Fruit fly (Drosophila melanogaster) whole organism, embryonic: ENCODE results near the gene CheA75a.
A peak's percentile ranks its signal among the peaks of the same experiment; 100 is the strongest.

Source experiments
- Atf-2 ChIP-seq: fragments of 200-800 bp; sonication (Bioruptor generic); optimal IDR thresholded peaks from 2 replicates; lab custom pipeline; 2016; ENCODE audit warnings: missing biosample characterization, missing genetic modification characterization
- Atf6 ChIP-seq: fragments of 200-800 bp; sonication (Bioruptor generic); IDR thresholded peaks from 2 replicates; pipeline ENCODE4 v1.3.6; 2022; ENCODE audit warnings: missing biosample characterization, missing genetic modification characterization
- CG11696 ChIP-seq: fragments of 200-800 bp; sonication (Bioruptor generic); IDR thresholded peaks from 2 replicates; pipeline ENCODE4 v1.3.6; 2022; ENCODE audit warnings: missing biosample characterization, missing genetic modification characterization
- CG1233 ChIP-seq: fragments of 200-800 bp; sonication (Bioruptor generic); optimal IDR thresholded peaks from 4 replicates; lab custom pipeline; 2018; ENCODE audit warnings: missing biosample characterization, mild to moderate bottlenecking, missing genetic modification characterization
- CG12391 ChIP-seq: fragments of 200-800 bp; sonication (Bioruptor generic); optimal IDR thresholded peaks from 3 replicates; lab custom pipeline; 2018; ENCODE audit warnings: missing biosample characterization, mild to moderate bottlenecking, missing genetic modification characterization, moderate library complexity
- CG12769 ChIP-seq: fragments of 200-800 bp; sonication (Bioruptor generic); optimal IDR thresholded peaks from 2 replicates; lab custom pipeline; 2019; ENCODE audit warnings: missing biosample characterization, mild to moderate bottlenecking, missing genetic modification characterization, moderate library complexity
- CG13296 ChIP-seq: fragments of 200-800 bp; sonication (Bioruptor generic); optimal IDR thresholded peaks from 3 replicates; lab custom pipeline; 2018; ENCODE audit warnings: missing biosample characterization, mild to moderate bottlenecking, missing genetic modification characterization
- CG13894 ChIP-seq: fragments of 200-800 bp; sonication (Bioruptor generic); optimal IDR thresholded peaks from 3 replicates; lab custom pipeline; 2018; ENCODE audit warnings: missing biosample characterization, mild to moderate bottlenecking, missing genetic modification characterization, moderate library complexity
- CG1602 ChIP-seq: fragments of 200-800 bp; sonication (Bioruptor generic); optimal IDR thresholded peaks from 3 replicates; lab custom pipeline; 2016; ENCODE audit warnings: missing biosample characterization, missing genetic modification characterization
- CG3065 ChIP-seq: fragments of 200-800 bp; sonication (Bioruptor generic); optimal IDR thresholded peaks from 2 replicates; lab custom pipeline; 2016; ENCODE audit warnings: missing biosample characterization, missing genetic modification characterization
- CG3995 ChIP-seq: fragments of 200-800 bp; sonication (Bioruptor generic); optimal IDR thresholded peaks from 3 replicates; lab custom pipeline; 2016; ENCODE audit warnings: missing biosample characterization, missing genetic modification characterization
- CG4360 ChIP-seq: fragments of 200-800 bp; sonication (Bioruptor generic); IDR thresholded peaks from 2 replicates; pipeline ENCODE4 v1.3.6; 2022; ENCODE audit warnings: missing biosample characterization, missing genetic modification characterization
- CG9437 ChIP-seq: fragments of 200-800 bp; sonication (Bioruptor generic); optimal IDR thresholded peaks from 2 replicates; lab custom pipeline; 2018; ENCODE audit warnings: missing biosample characterization, mild to moderate bottlenecking, missing genetic modification characterization
- Dad ChIP-seq: fragments of 200-800 bp; sonication (Bioruptor generic); optimal IDR thresholded peaks from 3 replicates; lab custom pipeline; 2016; ENCODE audit warnings: missing biosample characterization, missing genetic modification characterization
- Deaf1 ChIP-seq: fragments of 200-800 bp; optimal IDR thresholded peaks from 3 replicates; lab custom pipeline; 2019; ENCODE audit warnings: missing biosample characterization, mild to moderate bottlenecking, missing genetic modification characterization, moderate library complexity
- Doc3 ChIP-seq: fragments of 200-800 bp; sonication (Bioruptor generic); IDR thresholded peaks from 3 replicates; pipeline ENCODE4 v1.3.6; 2022; ENCODE audit warnings: missing biosample characterization, missing genetic modification characterization; ENCODE audit not compliant: partially characterized antibody
- Dref ChIP-seq: fragments of 200-800 bp; sonication (Bioruptor generic); IDR thresholded peaks from 2 replicates; pipeline ENCODE4 v1.3.6; 2022; ENCODE audit warnings: missing biosample characterization, missing genetic modification characterization
- Eip74EF ChIP-seq, 2 experiments: fragments of 200-800 bp in 1 of 2; fragments of >200 bp in 1 of 2; sonication (Bioruptor generic) in 1 of 2; optimal IDR thresholded peaks; 2 replicates each; lab custom pipeline; 2017 to 2019; ENCODE audit warnings: missing biosample characterization in 2 of 2, missing genetic modification characterization in 2 of 2, mild to moderate bottlenecking in 1 of 2, moderate library complexity in 1 of 2
- Fer1 ChIP-seq: fragments of 200-800 bp; sonication (Bioruptor generic); optimal IDR thresholded peaks from 2 replicates; lab custom pipeline; 2017; ENCODE audit warnings: missing biosample characterization, mild to moderate bottlenecking, missing genetic modification characterization
- Gug ChIP-seq: fragments of 200-800 bp; sonication (Bioruptor generic); IDR thresholded peaks from 4 replicates; pipeline ENCODE4 v1.3.6; 2022; ENCODE audit warnings: missing biosample characterization, missing genetic modification characterization
- HLH3B ChIP-seq: fragments of 200-800 bp; sonication (Bioruptor generic); IDR thresholded peaks from 2 replicates; pipeline ENCODE4 v1.3.6; 2022; ENCODE audit warnings: missing biosample characterization, missing genetic modification characterization
- HLHmδ ChIP-seq: fragments of 200-800 bp; sonication (Bioruptor generic); optimal IDR thresholded peaks from 2 replicates; lab custom pipeline; 2018; ENCODE audit warnings: missing biosample characterization, mild to moderate bottlenecking, missing genetic modification characterization, moderate library complexity
- Med ChIP-seq: fragments of 200-800 bp; sonication (Bioruptor generic); peaks from one replicate; lab custom pipeline; 2016; ENCODE audit warnings: missing biosample characterization, missing genetic modification characterization, mild to moderate bottlenecking, inconsistent platforms, moderate library complexity
- Meics ChIP-seq: fragments of 200-800 bp; sonication (Bioruptor generic); optimal IDR thresholded peaks from 2 replicates; lab custom pipeline; 2017; ENCODE audit warnings: missing biosample characterization, mild to moderate bottlenecking, missing genetic modification characterization
- Neu2 ChIP-seq: fragments of 200-800 bp; sonication (Bioruptor generic); optimal IDR thresholded peaks from 3 replicates; lab custom pipeline; 2016; ENCODE audit warnings: missing biosample characterization, missing genetic modification characterization, borderline replicate concordance
- Optix ChIP-seq: fragments of 200-800 bp; sonication (Bioruptor generic); IDR thresholded peaks from 3 replicates; pipeline ENCODE4 v1.3.6; 2022; ENCODE audit warnings: missing biosample characterization, missing genetic modification characterization
- Sox100B ChIP-seq: fragments of 200-800 bp; sonication (Bioruptor generic); optimal IDR thresholded peaks from 3 replicates; lab custom pipeline; 2018; ENCODE audit warnings: missing biosample characterization, mild to moderate bottlenecking, missing genetic modification characterization
- Stat92E ChIP-seq, 3 experiments: fragments of >200 bp in 2 of 3; fragments of 200-800 bp in 1 of 3; sonication (Bioruptor generic) in 1 of 3; optimal IDR thresholded peaks; 2 replicates each; lab custom pipeline; 2017 to 2019; ENCODE audit warnings: missing biosample characterization in 3 of 3, missing genetic modification characterization in 3 of 3, mild to moderate bottlenecking in 1 of 3, moderate library complexity in 1 of 3
- al ChIP-seq: fragments of 200-800 bp; sonication (Bioruptor generic); IDR thresholded peaks from 2 replicates; pipeline ENCODE4 v1.3.6; 2022; ENCODE audit warnings: missing biosample characterization, missing genetic modification characterization
- chm ChIP-seq: fragments of 200-800 bp; sonication (Bioruptor generic); IDR thresholded peaks from 2 replicates; pipeline ENCODE4 v1.3.6; 2022; ENCODE audit warnings: missing biosample characterization, missing genetic modification characterization
- ci ChIP-seq: fragments of 200-800 bp; sonication (Bioruptor generic); IDR thresholded peaks from 3 replicates; pipeline ENCODE4 v1.3.6; 2022; ENCODE audit warnings: missing biosample characterization, missing genetic modification characterization
- da ChIP-seq: fragments of 200-800 bp; sonication (Bioruptor generic); optimal IDR thresholded peaks from 2 replicates; lab custom pipeline; 2016; ENCODE audit warnings: missing biosample characterization, missing genetic modification characterization
- dati ChIP-seq: fragments of 200-800 bp; sonication (Bioruptor generic); IDR thresholded peaks from 2 replicates; pipeline ENCODE4 v1.3.6; 2022; ENCODE audit warnings: missing biosample characterization, missing genetic modification characterization
- fd64A ChIP-seq: fragments of 200-800 bp; sonication (Bioruptor generic); optimal IDR thresholded peaks from 3 replicates; lab custom pipeline; 2018; ENCODE audit warnings: missing biosample characterization, mild to moderate bottlenecking, missing genetic modification characterization
- fu2 ChIP-seq: fragments of 200-800 bp; sonication (Bioruptor generic); optimal IDR thresholded peaks from 2 replicates; lab custom pipeline; 2016; ENCODE audit warnings: missing biosample characterization, missing genetic modification characterization
- maf-S ChIP-seq: fragments of 200-800 bp; sonication (Bioruptor generic); optimal IDR thresholded peaks from 2 replicates; lab custom pipeline; 2016; ENCODE audit warnings: missing biosample characterization, missing genetic modification characterization
- nom ChIP-seq: fragments of 200-800 bp; sonication (Bioruptor generic); optimal IDR thresholded peaks from 2 replicates; lab custom pipeline; 2017; ENCODE audit warnings: missing biosample characterization, missing genetic modification characterization, mild to moderate bottlenecking, moderate library complexity, missing genetic modification reagents
- pfk ChIP-seq: fragments of 200-800 bp; sonication (Bioruptor generic); optimal IDR thresholded peaks from 2 replicates; lab custom pipeline; 2018; ENCODE audit warnings: missing biosample characterization, mild to moderate bottlenecking, missing genetic modification characterization, moderate library complexity
- pita ChIP-seq: fragments of 200-800 bp; sonication (Bioruptor generic); optimal IDR thresholded peaks from 2 replicates; lab custom pipeline; 2017; ENCODE audit warnings: missing biosample characterization, mild to moderate bottlenecking, missing genetic modification characterization
- pros ChIP-seq: fragments of 200-800 bp; sonication (Bioruptor generic); optimal IDR thresholded peaks from 3 replicates; lab custom pipeline; 2019; ENCODE audit warnings: missing biosample characterization, mild to moderate bottlenecking, missing genetic modification characterization, moderate library complexity
- pzg ChIP-seq: fragments of 200-800 bp; sonication (Bioruptor generic); optimal IDR thresholded peaks from 3 replicates; lab custom pipeline; 2018; ENCODE audit warnings: missing biosample characterization, mild to moderate bottlenecking, missing genetic modification characterization, moderate library complexity
- repo ChIP-seq: fragments of 200-800 bp; sonication (Bioruptor generic); optimal IDR thresholded peaks from 2 replicates; lab custom pipeline; 2016; ENCODE audit warnings: missing biosample characterization, missing genetic modification characterization
- rib ChIP-seq: fragments of 200-800 bp; sonication (Bioruptor generic); IDR thresholded peaks from 2 replicates; pipeline ENCODE4 v1.3.6; 2022; ENCODE audit warnings: missing biosample characterization, missing genetic modification characterization
- run ChIP-seq: fragments of 200-800 bp; sonication (Bioruptor generic); optimal IDR thresholded peaks from 3 replicates; lab custom pipeline; 2018; ENCODE audit warnings: missing biosample characterization, mild to moderate bottlenecking, missing genetic modification characterization
- scrt ChIP-seq: fragments of 200-800 bp; sonication (Bioruptor generic); optimal IDR thresholded peaks from 2 replicates; lab custom pipeline; 2018; ENCODE audit warnings: missing biosample characterization, mild to moderate bottlenecking, missing genetic modification characterization, moderate library complexity
- seq ChIP-seq: fragments of 200-800 bp; sonication (Bioruptor generic); IDR thresholded peaks from 2 replicates; pipeline ENCODE4 v1.3.6; 2022; ENCODE audit warnings: missing biosample characterization, missing genetic modification characterization
- sim ChIP-seq: fragments of 200-800 bp; sonication (Bioruptor generic); IDR thresholded peaks from 2 replicates; pipeline ENCODE4 v1.3.6; 2022; ENCODE audit warnings: missing biosample characterization, missing genetic modification characterization
- tio ChIP-seq: fragments of 200-800 bp; sonication (Bioruptor generic); optimal IDR thresholded peaks from 2 replicates; lab custom pipeline; 2017; ENCODE audit warnings: missing biosample characterization, missing genetic modification characterization, inconsistent platforms
- twi ChIP-seq: fragments of 200-800 bp; optimal IDR thresholded peaks from 2 replicates; lab custom pipeline; 2019; ENCODE audit warnings: missing biosample characterization, mild to moderate bottlenecking, missing genetic modification characterization, moderate library complexity
- usp ChIP-seq: fragments of >200 bp; optimal IDR thresholded peaks from 2 replicates; lab custom pipeline; 2017; ENCODE audit warnings: missing biosample characterization, missing genetic modification characterization
- yki ChIP-seq: fragments of >200 bp; optimal IDR thresholded peaks from 3 replicates; lab custom pipeline; 2018
- z ChIP-seq: fragments of 200-800 bp; sonication (Bioruptor generic); IDR thresholded peaks from 3 replicates; pipeline ENCODE4 v1.3.6; 2022; ENCODE audit warnings: missing biosample characterization, missing genetic modification characterization

The CheA75a gene

dm6 chr3L:18243673-18244072 is 8.2 kb upstream of the CheA75a start (continued):
- TF ChIP-seq Optix (no peak), run (no peak), z (no peak), CG11696 (no peak), Stat92E (GFP tag; optimal IDR thresholded peaks at IDR 0.05; lab: Kevin White, UChicago) (no peak), Atf6 (no peak), Dref (GFP tag; lab: Robert Waterston, UW) (no peak), ci (GFP tag; lab: Robert Waterston, UW) (0 out of 3 replicates have a peak, but pooled peaks have one; percentile 26), maf-S (no peak), repo (GFP tag; lab: Kevin White, UChicago) (no peak), CG1233 (GFP tag; lab: Kevin White, UChicago) (no peak), pzg (GFP tag; lab: Kevin White, UChicago) (no peak), nom (GFP tag; lab: Kevin White, UChicago) (no peak), Meics (GFP tag; lab: Kevin White, UChicago) (no peak), HLHmδ (GFP tag; lab: Kevin White, UChicago) (no peak), Fer1 (GFP tag; lab: Kevin White, UChicago) (no peak), seq (GFP tag; lab: Robert Waterston, UW) (no peak), Sox100B (GFP tag; lab: Kevin White, UChicago) (no peak), CG12391 (tag; lab: Kevin White, UChicago) (no peak), yki (lab: Kevin White, UChicago) (no peak), Neu2 (no peak), CG13296 (GFP tag; lab: Kevin White, UChicago) (no peak), pfk (GFP tag; lab: Kevin White, UChicago) (peak; percentile 80), fu2 (GFP tag; lab: Kevin White, UChicago) (no peak), fd64A (no peak), usp (GFP tag; lab: Kevin White, UChicago) (no peak), tio (no peak), CG4360 (GFP tag; lab: Robert Waterston, UW) (peak; percentile 81), Eip74EF (GFP tag; optimal IDR thresholded peaks at IDR 0.05; lab: Kevin White, UChicago) (no peak), twi (tag; lab: Kevin White, UChicago) (peak; percentile 9), Med (peak; percentile 17), Doc3 (GFP tag; lab: Robert Waterston, UW) (no peak), CG12769 (tag; lab: Kevin White, UChicago) (peak; percentile 63), pita (GFP tag; lab: Kevin White, UChicago) (no peak), al (GFP tag; lab: Robert Waterston, UW) (no peak), Gug (no peak), CG3065 (GFP tag; lab: Kevin White, UChicago) (peak; percentile 91), dati (GFP tag; lab: Robert Waterston, UW) (no peak), HLH3B (no peak), Atf-2 (GFP tag; lab: Kevin White, UChicago) (no peak), CG9437 (GFP tag; lab: Kevin White, UChicago) (no peak), CG1602 (no peak), pros (peak; percentile 65), rib (peak; percentile 71; the same call in 1 of the 2 replicates), sim (GFP tag; lab: Robert Waterston, UW) (no peak), Dad (GFP tag; lab: Kevin White, UChicago) (no peak), da (GFP tag; lab: Kevin White, UChicago) (no peak), CG3995 (no peak), Deaf1 (tag; lab: Kevin White, UChicago) (peak; percentile 88), CG13894 (tag; lab: Kevin White, UChicago) (no peak), chm (peak; percentile 21; the same call in 1 of the 2 replicates), scrt (GFP tag; lab: Kevin White, UChicago) (no peak)
